Fruit fly (Drosophila melanogaster): Measurements from ENCODE around the gene Ccp84Aa.

Gene Ccp84Aa

dm6 chr3R:6726119-6726518, 22.2 kb downstream of the Ccp84Aa start:
- no peak for TF ChIP-seq Crg-1 (GFP tag; optimal IDR thresholded peaks at IDR 0.05)
- TF ChIP-seq Clk (GFP tag; optimal IDR thresholded peaks at IDR 0.05): no peak
- TF ChIP-seq bab1 (GFP tag; optimal IDR thresholded peaks at IDR 0.05): no peak
- no peak for TF ChIP-seq kay (GFP tag; ENCODE audit: borderline replicate concordance)
- TF ChIP-seq CG5204 (GFP tag; optimal IDR thresholded peaks at IDR 0.05): no peak
- TF ChIP-seq CG7045 (GFP tag; optimal IDR thresholded peaks at IDR 0.05): no peak

- TF ChIP-seq CG5204 (GFP tag; optimal IDR thresholded peaks at IDR 0.05): no peak
- TF ChIP-seq cnc (optimal IDR thresholded peaks at IDR 0.05): no peak
- no peak for TF ChIP-seq bab1 (GFP tag; optimal IDR thresholded peaks at IDR 0.05)
- no peak for TF ChIP-seq Crg-1 (GFP tag; optimal IDR thresholded peaks at IDR 0.05)
- no peak for TF ChIP-seq Hr96 (GFP tag; optimal IDR thresholded peaks at IDR 0.05)
- TF ChIP-seq tj (GFP tag; optimal IDR thresholded peaks at IDR 0.05): no peak
- TF ChIP-seq ovo (GFP tag; optimal IDR thresholded peaks at IDR 0.05): no peak
- TF ChIP-seq CG7101 (tag; optimal IDR thresholded peaks at IDR 0.05): no peak
- no peak for TF ChIP-seq Mnt (GFP tag; optimal IDR thresholded peaks at IDR 0.05)
These were observed 31.8 kb downstream of the Ccp84Aa start for dm6 chr3R:6735722-6736121.

- TF ChIP-seq pad (GFP tag; optimal IDR thresholded peaks at IDR 0.05) (no peak), CG12768 (GFP tag; optimal IDR thresholded peaks at IDR 0.05) (no peak), tj (GFP tag; optimal IDR thresholded peaks at IDR 0.05) (no peak), CG14711 (tag; optimal IDR thresholded peaks at IDR 0.05) (no peak), Crg-1 (GFP tag; optimal IDR thresholded peaks at IDR 0.05) (no peak), Hr96 (GFP tag; optimal IDR thresholded peaks at IDR 0.05) (no peak), bab1 (GFP tag; optimal IDR thresholded peaks at IDR 0.05) (no peak), CG11617 (GFP tag; optimal IDR thresholded peaks at IDR 0.05) (no peak), Clk (GFP tag; optimal IDR thresholded peaks at IDR 0.05) (no peak), CG1620 (GFP tag; optimal IDR thresholded peaks at IDR 0.05) (no peak), CG5204 (GFP tag; optimal IDR thresholded peaks at IDR 0.05) (no peak), CG7045 (GFP tag; optimal IDR thresholded peaks at IDR 0.05) (no peak), kay (GFP tag; ENCODE audit: borderline replicate concordance) (no peak), toe (GFP tag; optimal IDR thresholded peaks at IDR 0.05) (no peak), cnc (optimal IDR thresholded peaks at IDR 0.05) (no peak)
These were observed 37.6 kb downstream of the Ccp84Aa start for dm6 chr3R:6741400-6741959.

- no peak for TF ChIP-seq CG11617 (GFP tag; optimal IDR thresholded peaks at IDR 0.05)
- TF ChIP-seq kay (GFP tag; ENCODE audit: borderline replicate concordance): peak; percentile 20
These were observed 38.1 kb downstream of the Ccp84Aa start, which contains the start of gene pb for dm6 chr3R:6741983-6742382. Gene pb, minus strand, starts transcription at chr3R:6742063.

- TF ChIP-seq tj (GFP tag; optimal IDR thresholded peaks at IDR 0.05): no peak
- no peak for TF ChIP-seq toe (GFP tag; optimal IDR thresholded peaks at IDR 0.05)
- no peak for TF ChIP-seq cic (GFP tag; optimal IDR thresholded peaks at IDR 0.05)
- TF ChIP-seq CG12768 (GFP tag; optimal IDR thresholded peaks at IDR 0.05): no peak
- TF ChIP-seq ovo (GFP tag; optimal IDR thresholded peaks at IDR 0.05): no peak
- TF ChIP-seq bab1 (GFP tag; optimal IDR thresholded peaks at IDR 0.05): no peak
- TF ChIP-seq Hr96 (GFP tag; optimal IDR thresholded peaks at IDR 0.05): no peak
- TF ChIP-seq CG33017 (tag; optimal IDR thresholded peaks at IDR 0.05): no peak
- no peak for TF ChIP-seq CG14711 (tag; optimal IDR thresholded peaks at IDR 0.05)
- no peak for TF ChIP-seq CG11617 (GFP tag; optimal IDR thresholded peaks at IDR 0.05)
- no peak for TF ChIP-seq CG7045 (GFP tag; optimal IDR thresholded peaks at IDR 0.05)
- TF ChIP-seq kay (GFP tag; ENCODE audit: borderline replicate concordance): no peak
These were observed 40.2 kb downstream of the Ccp84Aa start, which contains the start of gene zen2 for dm6 chr3R:6744036-6744435. Gene zen2, minus strand, starts transcription at chr3R:6744136.

- TF ChIP-seq CG1620 (GFP tag; optimal IDR thresholded peaks at IDR 0.05): no peak
- TF ChIP-seq CG11617 (GFP tag; optimal IDR thresholded peaks at IDR 0.05): no peak
- no peak for TF ChIP-seq pad (GFP tag; optimal IDR thresholded peaks at IDR 0.05)
- no peak for TF ChIP-seq CG12768 (GFP tag; optimal IDR thresholded peaks at IDR 0.05)
- TF ChIP-seq Mnt (GFP tag; optimal IDR thresholded peaks at IDR 0.05): no peak
- no peak for TF ChIP-seq CG14711 (tag; optimal IDR thresholded peaks at IDR 0.05)
- no peak for TF ChIP-seq CG7101 (tag; optimal IDR thresholded peaks at IDR 0.05)
These were observed 42.3 kb downstream of the Ccp84Aa start for dm6 chr3R:6746212-6746611.

- TF ChIP-seq cic (GFP tag; optimal IDR thresholded peaks at IDR 0.05) (no peak), CG11617 (GFP tag; optimal IDR thresholded peaks at IDR 0.05) (no peak), tj (GFP tag; optimal IDR thresholded peaks at IDR 0.05) (no peak), ovo (GFP tag; optimal IDR thresholded peaks at IDR 0.05) (no peak), kay (GFP tag; ENCODE audit: borderline replicate concordance) (no peak), Crg-1 (GFP tag; optimal IDR thresholded peaks at IDR 0.05) (no peak), CG14711 (tag; optimal IDR thresholded peaks at IDR 0.05) (no peak), Clk (GFP tag; optimal IDR thresholded peaks at IDR 0.05) (no peak), Hr96 (GFP tag; optimal IDR thresholded peaks at IDR 0.05) (no peak), CG33017 (tag; optimal IDR thresholded peaks at IDR 0.05) (no peak), Mnt (GFP tag; optimal IDR thresholded peaks at IDR 0.05) (no peak), CG7101 (tag; optimal IDR thresholded peaks at IDR 0.05) (no peak)
These were observed 44.0 kb downstream of the Ccp84Aa start, which contains the start of gene CG34297 for dm6 chr3R:6747907-6748306. Gene CG34297, minus strand, starts transcription at chr3R:6748007.

Data from whole organism, adult.